Fruit fly (Drosophila melanogaster) whole organism, embryonic: Measurements from ENCODE around the gene CG11379.

ENCODE experiments used
- Aef1 ChIP-seq: fragments of 200-800 bp; sonication (Bioruptor generic); IDR thresholded peaks from 3 replicates; pipeline ENCODE4 v1.3.6; 2022; ENCODE audit warnings: missing biosample characterization, missing genetic modification characterization
- BEAF-32 ChIP-seq: fragments of 200-800 bp; sonication (Bioruptor generic); optimal IDR thresholded peaks from 3 replicates; lab custom pipeline; 2017; ENCODE audit warnings: missing biosample characterization, missing genetic modification characterization, mild to moderate bottlenecking, moderate library complexity, missing genetic modification reagents
- CG1024 ChIP-seq: fragments of 200-800 bp; sonication (Bioruptor generic); IDR thresholded peaks from 2 replicates; pipeline ENCODE4 v1.3.6; 2022; ENCODE audit warnings: missing biosample characterization, missing genetic modification characterization
- CG10267 ChIP-seq: fragments of 200-800 bp; sonication (Bioruptor generic); optimal IDR thresholded peaks from 2 replicates; lab custom pipeline; 2018; ENCODE audit warnings: missing biosample characterization, mild to moderate bottlenecking, missing genetic modification characterization, moderate library complexity
- CG11247 ChIP-seq: fragments of 200-800 bp; sonication (Bioruptor generic); IDR thresholded peaks from 2 replicates; pipeline ENCODE4 v1.3.6; 2022; ENCODE audit warnings: missing biosample characterization, missing genetic modification characterization
- CG11456 ChIP-seq: fragments of 200-800 bp; sonication (Bioruptor generic); IDR thresholded peaks from 3 replicates; pipeline ENCODE4 v1.3.6; 2022; ENCODE audit warnings: missing biosample characterization, missing genetic modification characterization
- CG11560 ChIP-seq: fragments of 200-800 bp; sonication (Bioruptor generic); IDR thresholded peaks from 3 replicates; pipeline ENCODE4 v1.3.6; 2022; ENCODE audit warnings: missing biosample characterization, missing genetic modification characterization
- CG12659 ChIP-seq: fragments of 200-800 bp; sonication (Bioruptor generic); optimal IDR thresholded peaks from 3 replicates; lab custom pipeline; 2017; ENCODE audit warnings: mild to moderate bottlenecking, missing biosample characterization, missing genetic modification reagents, missing genetic modification characterization
- CG13424 ChIP-seq: fragments of 200-800 bp; sonication (Bioruptor generic); optimal IDR thresholded peaks from 2 replicates; lab custom pipeline; 2019; ENCODE audit warnings: missing biosample characterization, mild to moderate bottlenecking, missing genetic modification characterization, moderate library complexity
- CG16863 ChIP-seq: fragments of 200-800 bp; sonication (Bioruptor generic); optimal IDR thresholded peaks from 3 replicates; lab custom pipeline; 2016; ENCODE audit warnings: missing biosample characterization, missing genetic modification characterization
- CG17612 ChIP-seq: fragments of 200-800 bp; sonication (Bioruptor generic); IDR thresholded peaks from 2 replicates; pipeline ENCODE4 v1.3.6; 2022; ENCODE audit warnings: missing biosample characterization, missing genetic modification characterization
- CG18599 ChIP-seq: fragments of 200-800 bp; sonication (Bioruptor generic); optimal IDR thresholded peaks from 3 replicates; lab custom pipeline; 2017; ENCODE audit warnings: missing biosample characterization, missing genetic modification characterization, mild to moderate bottlenecking, moderate library complexity, missing genetic modification reagents
- CG2202 ChIP-seq: fragments of 200-800 bp; sonication (Bioruptor generic); optimal IDR thresholded peaks from 2 replicates; lab custom pipeline; 2018; ENCODE audit warnings: missing biosample characterization, mild to moderate bottlenecking, missing genetic modification characterization
- CG3163 ChIP-seq: fragments of 200-800 bp; sonication (Bioruptor generic); optimal IDR thresholded peaks from 3 replicates; lab custom pipeline; 2016; ENCODE audit warnings: missing biosample characterization, missing genetic modification characterization
- CG7271 ChIP-seq: fragments of 200-800 bp; sonication (Bioruptor generic); optimal IDR thresholded peaks from 2 replicates; lab custom pipeline; 2018; ENCODE audit warnings: missing biosample characterization, mild to moderate bottlenecking, missing genetic modification characterization, moderate library complexity
- CG7928 ChIP-seq: fragments of 200-800 bp; sonication (Bioruptor generic); optimal IDR thresholded peaks from 2 replicates; lab custom pipeline; 2017; ENCODE audit warnings: missing biosample characterization, mild to moderate bottlenecking, missing genetic modification characterization
- CG8924 ChIP-seq: fragments of 200-800 bp; optimal IDR thresholded peaks from 3 replicates; lab custom pipeline; 2019; ENCODE audit warnings: missing biosample characterization, mild to moderate bottlenecking, missing genetic modification characterization, moderate library complexity
- Chrac-16 ChIP-seq: fragments of 200-800 bp; sonication (Bioruptor generic); optimal IDR thresholded peaks from 3 replicates; lab custom pipeline; 2016; ENCODE audit warnings: missing biosample characterization, missing genetic modification characterization
- D19B ChIP-seq: fragments of 200-800 bp; sonication (Bioruptor generic); optimal IDR thresholded peaks from 2 replicates; lab custom pipeline; 2017; ENCODE audit warnings: missing biosample characterization, mild to moderate bottlenecking, missing genetic modification characterization
- Deaf1 ChIP-seq: fragments of 200-800 bp; optimal IDR thresholded peaks from 3 replicates; lab custom pipeline; 2019; ENCODE audit warnings: missing biosample characterization, mild to moderate bottlenecking, missing genetic modification characterization, moderate library complexity
- Eip74EF ChIP-seq, 2 experiments: fragments of 200-800 bp in 1 of 2; fragments of >200 bp in 1 of 2; sonication (Bioruptor generic) in 1 of 2; optimal IDR thresholded peaks; 2 replicates each; lab custom pipeline; 2017 to 2019; ENCODE audit warnings: missing biosample characterization in 2 of 2, missing genetic modification characterization in 2 of 2, mild to moderate bottlenecking in 1 of 2, moderate library complexity in 1 of 2
- HLH3B ChIP-seq: fragments of 200-800 bp; sonication (Bioruptor generic); IDR thresholded peaks from 2 replicates; pipeline ENCODE4 v1.3.6; 2022; ENCODE audit warnings: missing biosample characterization, missing genetic modification characterization
- Hr51 ChIP-seq, 2 experiments: fragments of 200-800 bp; sonication (Bioruptor generic); optimal IDR thresholded peaks; 2 replicates in 1 of 2; 3 replicates in 1 of 2; lab custom pipeline; 2016 to 2018; ENCODE audit warnings: missing biosample characterization in 2 of 2, missing genetic modification characterization in 2 of 2, mild to moderate bottlenecking in 1 of 2, moderate library complexity in 1 of 2
- Kr ChIP-seq: fragments of 200-800 bp; sonication (Bioruptor generic); optimal IDR thresholded peaks from 2 replicates; lab custom pipeline; 2017; ENCODE audit warnings: missing biosample characterization, mild to moderate bottlenecking, missing genetic modification characterization
- Lhr ChIP-seq: fragments of 200-800 bp; sonication (Bioruptor generic); optimal IDR thresholded peaks from 3 replicates; lab custom pipeline; 2017; ENCODE audit warnings: mild to moderate bottlenecking, missing biosample characterization, missing genetic modification reagents, missing genetic modification characterization
- Mes4 ChIP-seq: fragments of 200-800 bp; sonication (Bioruptor generic); optimal IDR thresholded peaks from 2 replicates; lab custom pipeline; 2016; ENCODE audit warnings: missing biosample characterization, missing genetic modification characterization
- Oaz ChIP-seq: fragments of 200-800 bp; sonication (Bioruptor generic); IDR thresholded peaks from 2 replicates; pipeline ENCODE4 v1.3.6; 2022; ENCODE audit warnings: missing biosample characterization, missing genetic modification characterization
- Sry-β ChIP-seq: fragments of 200-800 bp; sonication (Bioruptor generic); optimal IDR thresholded peaks from 2 replicates; lab custom pipeline; 2018; ENCODE audit warnings: missing biosample characterization, mild to moderate bottlenecking, missing genetic modification characterization, moderate library complexity
- ase ChIP-seq: fragments of 200-800 bp; sonication (Bioruptor generic); IDR thresholded peaks from 3 replicates; pipeline ENCODE4 v1.3.6; 2022; ENCODE audit warnings: missing biosample characterization, missing genetic modification characterization
- az2 ChIP-seq: fragments of 200-800 bp; sonication (Bioruptor generic); optimal IDR thresholded peaks from 3 replicates; lab custom pipeline; 2016; ENCODE audit warnings: missing biosample characterization, missing genetic modification characterization
- bcd ChIP-seq: fragments of 200-800 bp; sonication (Bioruptor generic); optimal IDR thresholded peaks from 2 replicates; lab custom pipeline; 2017; ENCODE audit warnings: missing biosample characterization, mild to moderate bottlenecking, missing genetic modification characterization
- bsh ChIP-seq, 2 experiments: fragments of 200-800 bp; sonication (Bioruptor generic); optimal IDR thresholded peaks; 2 replicates each; lab custom pipeline; 2017 to 2018; ENCODE audit warnings: mild to moderate bottlenecking in 2 of 2, missing biosample characterization in 2 of 2, missing genetic modification characterization in 2 of 2, moderate library complexity in 1 of 2
- croc ChIP-seq: fragments of 200-800 bp; sonication (Bioruptor generic); conservative IDR thresholded peaks from 3 replicates; pipeline ENCODE4 v1.3.6; 2022; ENCODE audit warnings: missing biosample characterization, missing genetic modification characterization
- dati ChIP-seq: fragments of 200-800 bp; sonication (Bioruptor generic); IDR thresholded peaks from 2 replicates; pipeline ENCODE4 v1.3.6; 2022; ENCODE audit warnings: missing biosample characterization, missing genetic modification characterization
- dmrt99B ChIP-seq: fragments of 200-800 bp; sonication (Bioruptor generic); optimal IDR thresholded peaks from 2 replicates; lab custom pipeline; 2018; ENCODE audit warnings: missing biosample characterization, mild to moderate bottlenecking, missing genetic modification characterization, moderate library complexity
- esg ChIP-seq: fragments of 200-800 bp; sonication (Bioruptor generic); conservative IDR thresholded peaks from 2 replicates; pipeline ENCODE4 v1.3.6; 2022; ENCODE audit warnings: missing biosample characterization, missing genetic modification characterization
- fd102C ChIP-seq: fragments of 200-800 bp; sonication (Bioruptor generic); optimal IDR thresholded peaks from 2 replicates; lab custom pipeline; 2018; ENCODE audit warnings: missing biosample characterization, mild to moderate bottlenecking, missing genetic modification characterization, moderate library complexity
- gce ChIP-seq: fragments of 200-800 bp; sonication (Bioruptor generic); IDR thresholded peaks from 3 replicates; pipeline ENCODE4 v1.3.6; 2022; ENCODE audit warnings: missing biosample characterization, missing genetic modification characterization
- gcm2 ChIP-seq: fragments of 200-800 bp; sonication (Bioruptor generic); optimal IDR thresholded peaks from 2 replicates; lab custom pipeline; 2016; ENCODE audit warnings: missing biosample characterization, missing genetic modification characterization
- gro ChIP-seq: fragments of 200-800 bp; sonication (Bioruptor generic); optimal IDR thresholded peaks from 2 replicates; lab custom pipeline; 2016; ENCODE audit warnings: missing biosample characterization, missing genetic modification characterization
- hbn ChIP-seq: fragments of 200-800 bp; sonication (Bioruptor generic); IDR thresholded peaks from 2 replicates; pipeline ENCODE4 v1.3.6; 2022; ENCODE audit warnings: missing biosample characterization, missing genetic modification characterization; ENCODE audit not compliant: partially characterized antibody
- ken ChIP-seq: fragments of 200-800 bp; sonication (Bioruptor generic); IDR thresholded peaks from 3 replicates; pipeline ENCODE4 v1.3.6; 2022; ENCODE audit warnings: missing biosample characterization, missing genetic modification characterization
- luna ChIP-seq: fragments of 200-800 bp; sonication (Bioruptor generic); optimal IDR thresholded peaks from 2 replicates; lab custom pipeline; 2016; ENCODE audit warnings: missing biosample characterization, missing genetic modification characterization
- nau ChIP-seq: fragments of 200-800 bp; sonication (Bioruptor generic); optimal IDR thresholded peaks from 3 replicates; lab custom pipeline; 2017; ENCODE audit warnings: missing biosample characterization, mild to moderate bottlenecking, missing genetic modification characterization, missing genetic modification reagents
- nerfin-1 ChIP-seq: fragments of 200-800 bp; sonication (Bioruptor generic); optimal IDR thresholded peaks from 3 replicates; lab custom pipeline; 2019; ENCODE audit warnings: missing biosample characterization, mild to moderate bottlenecking, missing genetic modification characterization, moderate library complexity
- org-1 ChIP-seq: fragments of 200-800 bp; sonication (Bioruptor generic); optimal IDR thresholded peaks from 2 replicates; lab custom pipeline; 2017; ENCODE audit warnings: missing biosample characterization, missing genetic modification characterization
- seq ChIP-seq: fragments of 200-800 bp; sonication (Bioruptor generic); IDR thresholded peaks from 2 replicates; pipeline ENCODE4 v1.3.6; 2022; ENCODE audit warnings: missing biosample characterization, missing genetic modification characterization
- sima ChIP-seq: fragments of 200-800 bp; sonication (Bioruptor generic); optimal IDR thresholded peaks from 2 replicates; lab custom pipeline; 2016; ENCODE audit warnings: missing biosample characterization, missing genetic modification characterization
- tll ChIP-seq, 2 experiments: fragments of 200-800 bp in 1 of 2; fragments of >200 bp in 1 of 2; sonication (Bioruptor generic) in 1 of 2; optimal IDR thresholded peaks; 2 replicates each; lab custom pipeline; 2017 to 2019; ENCODE audit warnings: missing biosample characterization in 2 of 2, missing genetic modification characterization in 2 of 2, mild to moderate bottlenecking in 1 of 2, moderate library complexity in 1 of 2
- z ChIP-seq: fragments of 200-800 bp; sonication (Bioruptor generic); IDR thresholded peaks from 3 replicates; pipeline ENCODE4 v1.3.6; 2022; ENCODE audit warnings: missing biosample characterization, missing genetic modification characterization
- zf30C ChIP-seq: fragments of 200-800 bp; sonication (Bioruptor generic); optimal IDR thresholded peaks from 3 replicates; lab custom pipeline; 2018; ENCODE audit warnings: missing biosample characterization, mild to moderate bottlenecking, missing genetic modification characterization

CG11379 gene

DNA sequence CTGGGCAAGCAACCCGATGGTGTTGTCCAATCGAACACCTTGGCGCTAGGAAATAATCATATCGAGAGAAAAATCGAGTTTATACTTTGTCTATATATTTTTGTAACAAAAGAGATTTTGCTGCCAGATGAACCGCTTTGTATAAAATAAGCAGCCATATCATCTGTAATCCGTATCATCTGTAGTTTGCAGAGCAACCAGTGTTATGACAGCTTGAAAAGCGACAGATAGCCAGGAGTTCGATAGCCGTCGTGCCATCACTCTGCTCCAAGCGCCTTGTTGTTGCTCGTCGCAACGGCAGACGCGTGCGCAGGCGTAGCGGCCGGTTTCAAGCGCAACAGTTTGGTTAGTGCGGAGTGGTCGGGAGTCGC is 45.0 kb upstream of the CG11379 start (continued):
- TF ChIP-seq ase (no peak), zf30C (no peak), dati (GFP tag; lab: Robert Waterston, UW) (no peak), tll (GFP tag; optimal IDR thresholded peaks at IDR 0.05; lab: Kevin White, UChicago) (no peak), Lhr (GFP tag; lab: Kevin White, UChicago) (no peak), D19B (no peak), CG2202 (no peak), z (GFP tag; lab: Robert Waterston, UW) (no peak), bsh (GFP tag; optimal IDR thresholded peaks at IDR 0.05; lab: Kevin White, UChicago) (no peak), Eip74EF (GFP tag; optimal IDR thresholded peaks at IDR 0.05; lab: Kevin White, UChicago) (no peak), bcd (GFP tag; lab: Kevin White, UChicago) (no peak), CG1024 (no peak), Mes4 (GFP tag; lab: Kevin White, UChicago) (no peak), Hr51 (GFP tag; optimal IDR thresholded peaks at IDR 0.05; lab: Kevin White, UChicago) (peak in 1 of 2 experiments; percentile 31), gcm2 (GFP tag; lab: Kevin White, UChicago) (no peak), croc (no peak), Aef1 (GFP tag; lab: Robert Waterston, UW) (0 out of 3 replicates have a peak, but pooled peaks have one; percentile 25), nerfin-1 (tag; lab: Kevin White, UChicago) (peak; percentile 6), Kr (no peak), CG10267 (no peak), fd102C (GFP tag; lab: Kevin White, UChicago) (no peak), CG11247 (GFP tag; lab: Robert Waterston, UW) (no peak), ken (GFP tag; lab: Robert Waterston, UW) (no peak), dmrt99B (peak; percentile 19), org-1 (GFP tag; lab: Kevin White, UChicago) (no peak), Chrac-16 (GFP tag; lab: Kevin White, UChicago) (no peak), CG11456 (GFP tag; lab: Robert Waterston, UW) (no peak), CG18599 (peak; percentile 32), hbn (GFP tag; lab: Robert Waterston, UW) (no peak), CG7928 (GFP tag; lab: Kevin White, UChicago) (no peak), seq (GFP tag; lab: Robert Waterston, UW) (no peak), esg (GFP tag; lab: Robert Waterston, UW) (no peak), HLH3B (GFP tag; lab: Robert Waterston, UW) (no peak), CG16863 (GFP tag; lab: Kevin White, UChicago) (no peak), Deaf1 (peak; percentile 18), CG11560 (tag; lab: Robert Waterston, UW) (no peak), CG17612 (GFP tag; lab: Robert Waterston, UW) (no peak), gro (GFP tag; lab: Kevin White, UChicago) (no peak), CG13424 (tag; lab: Kevin White, UChicago) (peak; percentile 29), luna (GFP tag; lab: Kevin White, UChicago) (no peak), Oaz (no peak), gce (GFP tag; lab: Robert Waterston, UW) (no peak), CG7271 (tag; lab: Kevin White, UChicago) (no peak), CG8924 (no peak), CG3163 (GFP tag; lab: Kevin White, UChicago) (no peak), sima (GFP tag; lab: Kevin White, UChicago) (no peak), az2 (GFP tag; lab: Kevin White, UChicago) (no peak), Sry-β (GFP tag; lab: Kevin White, UChicago) (peak; percentile 95), BEAF-32 (no peak), CG12659 (GFP tag; lab: Kevin White, UChicago) (peak; percentile 4), nau (GFP tag; lab: Kevin White, UChicago) (peak; percentile 3)
